Worm (Caenorhabditis elegans) whole organism, L1 larva: Measurements from ENCODE around the gene lgc-57.

Experiments
- C34B4.2 ChIP-seq: sonication (generic microtip); optimal IDR thresholded peaks from 2 replicates; lab custom pipeline; 2017; ENCODE audit warnings: mild to moderate bottlenecking, missing genetic modification characterization, missing compliant biosample characterization
- pqm-1 ChIP-seq: sonication (generic microtip); optimal IDR thresholded peaks from 3 replicates; lab custom pipeline; 2017; ENCODE audit warnings: missing biosample characterization, missing genetic modification characterization

ce11 chrII:10744801-10745200 is 50.0 kb downstream of the lgc-57 start:
- TF ChIP-seq pqm-1 (tag; lab: Kevin White, UChicago), result no peak
- no peak for TF ChIP-seq C34B4.2 (tag; lab: Kevin White, UChicago)
